Worm (Caenorhabditis elegans): ENCODE results near the gene srw-94.

srw-94 gene

DNA sequence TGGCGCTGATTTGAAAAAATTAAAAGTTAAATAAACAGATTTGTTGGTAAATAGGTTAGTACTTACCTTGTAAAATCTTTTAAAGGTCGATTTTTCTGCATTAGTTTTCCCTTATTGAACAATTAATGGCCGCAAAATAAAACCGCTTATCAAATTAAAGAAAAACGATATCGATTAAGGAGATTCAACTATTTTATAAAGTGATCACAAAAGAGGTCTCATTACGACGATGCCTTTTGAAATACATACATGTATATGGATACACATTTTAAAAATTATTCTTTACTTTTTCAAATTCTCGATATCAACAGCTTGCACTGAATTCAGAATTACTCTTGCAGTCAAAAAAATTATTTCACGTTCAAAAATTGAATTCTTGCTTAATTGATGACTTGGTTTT is 44.3 kb downstream of the srw-94 start, which contains the start of gene Y17G9A.3:
Gene Y17G9A.3 (minus strand): TSS at position 101 of the 400 bp plus-strand sequence.
- TF ChIP-seq nfya-1 (tag; optimal IDR thresholded peaks at IDR 0.05; ENCODE audit: insufficient read depth) = no peak

- TF ChIP-seq fkh-2 (tag; optimal IDR thresholded peaks at IDR 0.05) (no peak), unc-62 (GFP tag; optimal IDR thresholded peaks at IDR 0.05) (no peak), lin-39 (tag; optimal IDR thresholded peaks at IDR 0.05) (no peak), nhr-77 (tag; optimal IDR thresholded peaks at IDR 0.05) (no peak), R02D3.7 (tag; optimal IDR thresholded peaks at IDR 0.05) (no peak)
These were observed 47.2 kb downstream of the srw-94 start, which contains the start of the genes Y17G9A.4 and str-173 for ce11 chrIV:4861449-4861848. Gene Y17G9A.4, minus strand, starts transcription at chrIV:4861549. Gene str-173, plus strand, starts transcription at chrIV:4861773.

DNA sequence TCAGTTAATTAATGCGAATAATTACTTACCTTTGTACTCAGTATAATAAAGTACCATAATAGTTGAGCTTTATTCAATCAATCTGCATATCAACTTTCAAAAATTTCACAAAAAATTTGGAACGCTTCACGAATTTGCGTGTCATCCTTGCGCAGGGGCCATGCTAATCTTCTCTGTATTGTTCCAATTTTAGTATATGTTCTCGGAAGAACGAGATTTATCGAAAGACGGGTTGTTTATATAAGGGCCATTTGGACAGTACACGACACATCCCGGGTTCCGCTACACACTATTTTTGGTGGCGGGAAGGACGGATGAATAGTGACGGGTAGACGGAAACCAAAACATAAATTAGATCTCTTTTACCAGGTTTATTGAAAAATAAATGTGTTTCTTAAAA is 50.2 kb downstream of the srw-94 start:
- TF ChIP-seq nhr-28 (tag; optimal IDR thresholded peaks at IDR 0.05) (no peak), nhr-23 (tag; optimal IDR thresholded peaks at IDR 0.05) (no peak)

ce11 chrIV:4866599-4866998 is 52.3 kb downstream of the srw-94 start:
- no peak for TF ChIP-seq aly-2 (tag; optimal IDR thresholded peaks at IDR 0.05)

Data from whole organism, L3 larva.